Fruit fly (Drosophila melanogaster) whole organism, embryonic: ENCODE results near the gene Son.

Source experiments
- Aef1 ChIP-seq: fragments of 200-800 bp; sonication (Bioruptor generic); IDR thresholded peaks from 3 replicates; pipeline ENCODE4 v1.3.6; 2022; ENCODE audit warnings: missing biosample characterization, missing genetic modification characterization
- Awh ChIP-seq: fragments of 200-800 bp; sonication (Bioruptor generic); IDR thresholded peaks from 2 replicates; pipeline ENCODE4, ENCODE4 v1.3.6; 2022; ENCODE audit warnings: missing biosample characterization, missing genetic modification characterization
- B-H2 ChIP-seq: fragments of 200-800 bp; sonication (Bioruptor generic); optimal IDR thresholded peaks from 2 replicates; lab custom pipeline; 2018; ENCODE audit warnings: missing biosample characterization, mild to moderate bottlenecking, missing genetic modification characterization
- Bdp1 ChIP-seq: fragments of 200-800 bp; sonication (Bioruptor generic); optimal IDR thresholded peaks from 3 replicates; lab custom pipeline; 2016; ENCODE audit warnings: missing biosample characterization, missing genetic modification characterization
- Blimp-1 ChIP-seq: fragments of 200-800 bp; sonication (Bioruptor generic); optimal IDR thresholded peaks from 3 replicates; lab custom pipeline; 2018; ENCODE audit warnings: missing biosample characterization, missing genetic modification characterization, mild to moderate bottlenecking, moderate library complexity, missing genetic modification reagents
- Bteb2 ChIP-seq: fragments of 200-800 bp; sonication (Bioruptor generic); optimal IDR thresholded peaks from 2 replicates; lab custom pipeline; 2016; ENCODE audit warnings: missing biosample characterization, missing genetic modification characterization
- CG11398 ChIP-seq: fragments of 200-800 bp; sonication (Bioruptor generic); optimal IDR thresholded peaks from 2 replicates; lab custom pipeline; 2016; ENCODE audit warnings: missing biosample characterization, missing genetic modification characterization
- CG16815 ChIP-seq: fragments of 200-800 bp; sonication (Bioruptor generic); optimal IDR thresholded peaks from 3 replicates; lab custom pipeline; 2017; ENCODE audit warnings: missing biosample characterization, mild to moderate bottlenecking, missing genetic modification characterization
- CG18599 ChIP-seq: fragments of 200-800 bp; sonication (Bioruptor generic); optimal IDR thresholded peaks from 3 replicates; lab custom pipeline; 2017; ENCODE audit warnings: missing biosample characterization, missing genetic modification characterization, mild to moderate bottlenecking, moderate library complexity, missing genetic modification reagents
- CG2889 ChIP-seq: fragments of 200-800 bp; sonication (Bioruptor generic); IDR thresholded peaks from 3 replicates; pipeline ENCODE4 v1.3.6; 2022; ENCODE audit warnings: missing biosample characterization, missing genetic modification characterization
- CG31388 ChIP-seq: fragments of 200-800 bp; sonication (Bioruptor generic); optimal IDR thresholded peaks from 2 replicates; lab custom pipeline; 2016; ENCODE audit warnings: missing biosample characterization, missing genetic modification characterization
- CG33213 ChIP-seq: fragments of 200-800 bp; sonication (Bioruptor generic); optimal IDR thresholded peaks from 3 replicates; lab custom pipeline; 2016; ENCODE audit warnings: missing biosample characterization, missing genetic modification characterization
- CG34376 ChIP-seq: fragments of 200-800 bp; sonication (Bioruptor generic); optimal IDR thresholded peaks from 2 replicates; lab custom pipeline; 2018; ENCODE audit warnings: missing biosample characterization, mild to moderate bottlenecking, missing genetic modification characterization
- CG3995 ChIP-seq: fragments of 200-800 bp; sonication (Bioruptor generic); optimal IDR thresholded peaks from 3 replicates; lab custom pipeline; 2016; ENCODE audit warnings: missing biosample characterization, missing genetic modification characterization
- CG4360 ChIP-seq: fragments of 200-800 bp; sonication (Bioruptor generic); IDR thresholded peaks from 2 replicates; pipeline ENCODE4 v1.3.6; 2022; ENCODE audit warnings: missing biosample characterization, missing genetic modification characterization
- CG6272 ChIP-seq: fragments of 200-800 bp; sonication (Bioruptor generic); IDR thresholded peaks from 2 replicates; pipeline ENCODE4 v1.3.6; 2022; ENCODE audit warnings: missing biosample characterization, missing genetic modification characterization
- CG6813 ChIP-seq: fragments of 200-800 bp; sonication (Bioruptor generic); optimal IDR thresholded peaks from 2 replicates; lab custom pipeline; 2017; ENCODE audit warnings: missing biosample characterization, missing genetic modification characterization, mild to moderate bottlenecking, moderate library complexity, missing genetic modification reagents
- CG6854 ChIP-seq: fragments of 200-800 bp; sonication (Bioruptor generic); optimal IDR thresholded peaks from 3 replicates; lab custom pipeline; 2017; ENCODE audit warnings: missing biosample characterization, mild to moderate bottlenecking, missing genetic modification characterization
- CG7271 ChIP-seq: fragments of 200-800 bp; sonication (Bioruptor generic); optimal IDR thresholded peaks from 2 replicates; lab custom pipeline; 2018; ENCODE audit warnings: missing biosample characterization, mild to moderate bottlenecking, missing genetic modification characterization, moderate library complexity
- CG8089 ChIP-seq: fragments of 200-800 bp; sonication (Bioruptor generic); optimal IDR thresholded peaks from 3 replicates; lab custom pipeline; 2016; ENCODE audit warnings: missing biosample characterization, missing genetic modification characterization
- CG8281 ChIP-seq: fragments of 200-800 bp; sonication (Bioruptor generic); optimal IDR thresholded peaks from 2 replicates; lab custom pipeline; 2018; ENCODE audit warnings: missing biosample characterization, mild to moderate bottlenecking, missing genetic modification characterization, moderate library complexity
- Doc2 ChIP-seq: fragments of 200-800 bp; sonication (Bioruptor generic); IDR thresholded peaks from 2 replicates; pipeline ENCODE4 v1.3.6; 2022; ENCODE audit warnings: missing biosample characterization, missing genetic modification characterization
- ERR ChIP-seq: fragments of 200-800 bp; sonication (Bioruptor generic); optimal IDR thresholded peaks from 2 replicates; lab custom pipeline; 2016; ENCODE audit warnings: missing biosample characterization, missing genetic modification characterization
- Fer1 ChIP-seq: fragments of 200-800 bp; sonication (Bioruptor generic); optimal IDR thresholded peaks from 2 replicates; lab custom pipeline; 2017; ENCODE audit warnings: missing biosample characterization, mild to moderate bottlenecking, missing genetic modification characterization
- H15 ChIP-seq: fragments of 200-800 bp; sonication (Bioruptor generic); IDR thresholded peaks from 3 replicates; pipeline ENCODE4 v1.3.6; 2022; ENCODE audit warnings: missing biosample characterization, missing genetic modification characterization
- HmgZ ChIP-seq: fragments of 200-800 bp; sonication (Bioruptor generic); optimal IDR thresholded peaks from 2 replicates; lab custom pipeline; 2018; ENCODE audit warnings: missing biosample characterization, mild to moderate bottlenecking, missing genetic modification characterization
- Kr ChIP-seq: fragments of 200-800 bp; sonication (Bioruptor generic); optimal IDR thresholded peaks from 2 replicates; lab custom pipeline; 2017; ENCODE audit warnings: missing biosample characterization, mild to moderate bottlenecking, missing genetic modification characterization
- Mes4 ChIP-seq: fragments of 200-800 bp; sonication (Bioruptor generic); optimal IDR thresholded peaks from 2 replicates; lab custom pipeline; 2016; ENCODE audit warnings: missing biosample characterization, missing genetic modification characterization
- NC2α ChIP-seq: fragments of 200-800 bp; sonication (Bioruptor generic); optimal IDR thresholded peaks from 2 replicates; lab custom pipeline; 2016; ENCODE audit warnings: missing biosample characterization, missing genetic modification characterization
- Neu2 ChIP-seq: fragments of 200-800 bp; sonication (Bioruptor generic); optimal IDR thresholded peaks from 3 replicates; lab custom pipeline; 2016; ENCODE audit warnings: missing biosample characterization, missing genetic modification characterization, borderline replicate concordance
- Nf-YB ChIP-seq: fragments of 200-800 bp; sonication (Bioruptor generic); optimal IDR thresholded peaks from 3 replicates; lab custom pipeline; 2019; ENCODE audit warnings: missing biosample characterization, mild to moderate bottlenecking, missing genetic modification characterization, moderate library complexity
- Oaz ChIP-seq: fragments of 200-800 bp; sonication (Bioruptor generic); IDR thresholded peaks from 2 replicates; pipeline ENCODE4 v1.3.6; 2022; ENCODE audit warnings: missing biosample characterization, missing genetic modification characterization
- Oli ChIP-seq: fragments of 200-800 bp; sonication (Bioruptor generic); optimal IDR thresholded peaks from 2 replicates; lab custom pipeline; 2018; ENCODE audit warnings: missing biosample characterization, mild to moderate bottlenecking, missing genetic modification characterization, moderate library complexity
- Ptx1 ChIP-seq: fragments of 200-800 bp; sonication (Bioruptor generic); IDR thresholded peaks from 2 replicates; pipeline ENCODE4 v1.3.6; 2022; ENCODE audit warnings: missing biosample characterization, missing genetic modification characterization
- Tbp ChIP-seq: fragments of >200 bp; optimal IDR thresholded peaks from 2 replicates; lab custom pipeline; 2018; ENCODE audit warnings: missing biosample characterization, missing genetic modification characterization
- ase ChIP-seq: fragments of 200-800 bp; sonication (Bioruptor generic); IDR thresholded peaks from 3 replicates; pipeline ENCODE4 v1.3.6; 2022; ENCODE audit warnings: missing biosample characterization, missing genetic modification characterization
- bcd ChIP-seq: fragments of 200-800 bp; sonication (Bioruptor generic); optimal IDR thresholded peaks from 2 replicates; lab custom pipeline; 2017; ENCODE audit warnings: missing biosample characterization, mild to moderate bottlenecking, missing genetic modification characterization
- caup ChIP-seq: fragments of 200-800 bp; sonication (Bioruptor generic); optimal IDR thresholded peaks from 3 replicates; lab custom pipeline; 2017; ENCODE audit warnings: missing biosample characterization, mild to moderate bottlenecking, missing genetic modification characterization, moderate library complexity; ENCODE audit not compliant: severe bottlenecking
- cwo ChIP-seq: fragments of 200-800 bp; sonication (Bioruptor generic); optimal IDR thresholded peaks from 3 replicates; lab custom pipeline; 2017; ENCODE audit warnings: missing biosample characterization, missing genetic modification characterization, mild to moderate bottlenecking, moderate library complexity, missing genetic modification reagents
- dmrt11E ChIP-seq: fragments of 200-800 bp; sonication (Bioruptor generic); optimal IDR thresholded peaks from 3 replicates; lab custom pipeline; 2018; ENCODE audit warnings: missing biosample characterization, mild to moderate bottlenecking, missing genetic modification characterization, moderate library complexity
- dysf ChIP-seq: fragments of 200-800 bp; sonication (Bioruptor generic); IDR thresholded peaks from 3 replicates; pipeline ENCODE4 v1.3.6; 2022; ENCODE audit warnings: missing biosample characterization, missing genetic modification characterization
- eyg ChIP-seq: fragments of 200-800 bp; sonication (Bioruptor generic); optimal IDR thresholded peaks from 3 replicates; lab custom pipeline; 2016; ENCODE audit warnings: missing biosample characterization, missing genetic modification characterization
- gce ChIP-seq: fragments of 200-800 bp; sonication (Bioruptor generic); IDR thresholded peaks from 3 replicates; pipeline ENCODE4 v1.3.6; 2022; ENCODE audit warnings: missing biosample characterization, missing genetic modification characterization
- gcm2 ChIP-seq: fragments of 200-800 bp; sonication (Bioruptor generic); optimal IDR thresholded peaks from 2 replicates; lab custom pipeline; 2016; ENCODE audit warnings: missing biosample characterization, missing genetic modification characterization
- gsb ChIP-seq: fragments of 200-800 bp; sonication (Bioruptor generic); IDR thresholded peaks from 2 replicates; pipeline ENCODE4 v1.3.6; 2022; ENCODE audit warnings: missing biosample characterization, missing genetic modification characterization
- hbn ChIP-seq: fragments of 200-800 bp; sonication (Bioruptor generic); IDR thresholded peaks from 2 replicates; pipeline ENCODE4 v1.3.6; 2022; ENCODE audit warnings: missing biosample characterization, missing genetic modification characterization; ENCODE audit not compliant: partially characterized antibody
- nmo ChIP-seq: fragments of 200-800 bp; sonication (Bioruptor generic); optimal IDR thresholded peaks from 2 replicates; lab custom pipeline; 2018; ENCODE audit warnings: missing biosample characterization, mild to moderate bottlenecking, missing genetic modification characterization, moderate library complexity
- pita ChIP-seq: fragments of 200-800 bp; sonication (Bioruptor generic); optimal IDR thresholded peaks from 2 replicates; lab custom pipeline; 2017; ENCODE audit warnings: missing biosample characterization, mild to moderate bottlenecking, missing genetic modification characterization
- pum ChIP-seq: fragments of 200-800 bp; sonication (Bioruptor generic); optimal IDR thresholded peaks from 2 replicates; lab custom pipeline; 2016; ENCODE audit warnings: missing biosample characterization, missing genetic modification characterization
- sim ChIP-seq: fragments of 200-800 bp; sonication (Bioruptor generic); IDR thresholded peaks from 2 replicates; pipeline ENCODE4 v1.3.6; 2022; ENCODE audit warnings: missing biosample characterization, missing genetic modification characterization
- ssp ChIP-seq: fragments of 200-800 bp; sonication (Bioruptor generic); IDR thresholded peaks from 2 replicates; pipeline ENCODE4 v1.3.6; 2022; ENCODE audit warnings: missing biosample characterization, missing genetic modification characterization
- stwl ChIP-seq: fragments of 200-800 bp; sonication (Bioruptor generic); optimal IDR thresholded peaks from 3 replicates; lab custom pipeline; 2018; ENCODE audit warnings: missing biosample characterization, mild to moderate bottlenecking, missing genetic modification characterization, moderate library complexity

Son gene

DNA sequence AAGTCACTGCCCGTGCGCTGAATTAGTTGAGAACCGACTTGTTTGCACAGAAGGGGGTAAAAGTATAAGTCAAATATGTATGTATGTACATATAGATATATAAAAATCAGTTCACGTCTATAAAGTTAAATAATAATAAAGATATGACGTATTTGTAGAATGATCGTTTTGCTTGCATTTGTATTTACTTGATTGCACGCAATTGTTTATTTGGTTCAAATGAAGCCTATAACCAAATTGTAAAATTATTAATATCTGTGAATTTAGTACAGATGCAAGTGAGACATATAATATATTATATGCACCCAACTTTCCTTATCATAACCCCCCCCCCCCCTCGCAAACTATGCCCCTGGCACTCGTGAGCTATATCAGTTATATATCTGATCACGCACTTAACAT lies 22.7 kb downstream of the Son start (continued):
- peak; percentile 39 for TF ChIP-seq dmrt11E
- TF ChIP-seq CG8281 = peak; percentile 24
- TF ChIP-seq Mes4 (GFP tag; lab: Kevin White, UChicago) = no peak
- peak; percentile 17 for TF ChIP-seq Kr (GFP tag; lab: Kevin White, UChicago)
- TF ChIP-seq stwl = no peak
- TF ChIP-seq Nf-YB (GFP tag; lab: Kevin White, UChicago) = peak; percentile 13
- TF ChIP-seq CG18599 = peak; percentile 89
- peak; percentile 39 for TF ChIP-seq CG6813 (GFP tag; lab: Kevin White, UChicago)
- no peak for TF ChIP-seq pita
- TF ChIP-seq CG31388 (GFP tag; lab: Kevin White, UChicago) = no peak
- peak; percentile 12 for TF ChIP-seq CG16815 (GFP tag; lab: Kevin White, UChicago)
- no peak for TF ChIP-seq B-H2
- no peak for TF ChIP-seq hbn (GFP tag; lab: Robert Waterston, UW)
- TF ChIP-seq Aef1 (GFP tag; lab: Robert Waterston, UW) = peak; percentile 26; the same call in 1 of the 3 replicates
- TF ChIP-seq eyg = no peak
- TF ChIP-seq Doc2 (GFP tag; lab: Robert Waterston, UW) = no peak
- TF ChIP-seq Awh (GFP tag; lab: Robert Waterston, UW) = no peak
- no peak for TF ChIP-seq gcm2 (GFP tag; lab: Kevin White, UChicago)
- TF ChIP-seq gce (GFP tag; lab: Robert Waterston, UW) = no peak
- TF ChIP-seq bcd (GFP tag; lab: Kevin White, UChicago) = peak; percentile 25
- no peak for TF ChIP-seq CG2889 (GFP tag; lab: Robert Waterston, UW)
- TF ChIP-seq ERR (GFP tag; lab: Kevin White, UChicago) = no peak
- no peak for TF ChIP-seq CG33213 (GFP tag; lab: Kevin White, UChicago)
- no peak for TF ChIP-seq CG7271
- TF ChIP-seq ssp (GFP tag; lab: Robert Waterston, UW) = no peak
- TF ChIP-seq CG34376 (GFP tag; lab: Kevin White, UChicago) = peak; percentile 38
- TF ChIP-seq Fer1 (GFP tag; lab: Kevin White, UChicago) = peak; percentile 68
- no peak for TF ChIP-seq CG4360 (GFP tag; lab: Robert Waterston, UW)
- TF ChIP-seq Blimp-1 = peak; percentile 41
- TF ChIP-seq CG6272 (GFP tag; lab: Robert Waterston, UW) = no peak
- TF ChIP-seq Bteb2 = no peak
- TF ChIP-seq dysf (GFP tag; lab: Robert Waterston, UW) = peak; percentile 68; the same call in 2 of the 3 replicates
- no peak for TF ChIP-seq NC2α (GFP tag; lab: Kevin White, UChicago)
- TF ChIP-seq gsb (GFP tag; lab: Robert Waterston, UW) = no peak
- no peak for TF ChIP-seq sim (GFP tag; lab: Robert Waterston, UW)
- no peak for TF ChIP-seq H15 (GFP tag; lab: Robert Waterston, UW)
- TF ChIP-seq cwo (GFP tag; lab: Kevin White, UChicago) = peak; percentile 78
- TF ChIP-seq Tbp (GFP tag; lab: Kevin White, UChicago) = no peak
- no peak for TF ChIP-seq CG8089 (GFP tag; lab: Kevin White, UChicago)
- TF ChIP-seq nmo = peak; percentile 61
- TF ChIP-seq HmgZ (tag; lab: Kevin White, UChicago) = no peak
- TF ChIP-seq CG6854 (GFP tag; lab: Kevin White, UChicago) = peak; percentile 44
- TF ChIP-seq Ptx1 (GFP tag; lab: Robert Waterston, UW) = peak; percentile 13; the same call in 1 of the 2 replicates
- no peak for TF ChIP-seq CG3995 (GFP tag; lab: Kevin White, UChicago)
- TF ChIP-seq pum = no peak
- TF ChIP-seq CG11398 (GFP tag; lab: Kevin White, UChicago) = no peak
- no peak for TF ChIP-seq ase (GFP tag; lab: Robert Waterston, UW)
- TF ChIP-seq caup = peak; percentile 71
- TF ChIP-seq Bdp1 = no peak
- TF ChIP-seq Neu2 (GFP tag; lab: Kevin White, UChicago) = no peak
- no peak for TF ChIP-seq Oaz
- peak; percentile 32 for TF ChIP-seq Oli (tag; lab: Kevin White, UChicago)
